Worm (Caenorhabditis elegans): ENCODE data around the gene T28H10.2.

T28H10.2 gene

ce11 chrV:12538984-12539852, 26.5 kb upstream of the T28H10.2 start:
- TF ChIP-seq ceh-34 (tag; optimal IDR thresholded peaks at IDR 0.05) (no peak), zip-5 (tag; optimal IDR thresholded peaks at IDR 0.05) (no peak), ref-2 (tag; optimal IDR thresholded peaks at IDR 0.05) (peak; percentile 36)

ce11 chrV:12537505-12537904, 24.8 kb upstream of the T28H10.2 start:
- TF ChIP-seq eyg-1 (tag; optimal IDR thresholded peaks at IDR 0.05): no peak
- TF ChIP-seq tbx-7 (tag; optimal IDR thresholded peaks at IDR 0.05): no peak

- TF ChIP-seq nhr-11 (tag; optimal IDR thresholded peaks at IDR 0.05) (no peak), K09A11.1 (tag; optimal IDR thresholded peaks at IDR 0.05; ENCODE audit: insufficient read depth) (no peak), che-1 (tag; optimal IDR thresholded peaks at IDR 0.05) (no peak), npax-4 (tag; optimal IDR thresholded peaks at IDR 0.05) (no peak), unc-86 (tag; optimal IDR thresholded peaks at IDR 0.05) (no peak), pat-9 (tag; optimal IDR thresholded peaks at IDR 0.05) (no peak), ahr-1 (tag; optimal IDR thresholded peaks at IDR 0.05) (no peak)
These were observed 23.8 kb upstream of the T28H10.2 start for ce11 chrV:12536409-12537038.

ce11 chrV:12534941-12535340, 22.2 kb upstream of the T28H10.2 start:
- TF ChIP-seq ceh-18 (tag; optimal IDR thresholded peaks at IDR 0.05) (no peak), K02D7.2 (tag; optimal IDR thresholded peaks at IDR 0.05) (no peak), ceh-30 (tag; optimal IDR thresholded peaks at IDR 0.05) (no peak), lim-6 (tag; optimal IDR thresholded peaks at IDR 0.05) (no peak), fkh-6 (tag; optimal IDR thresholded peaks at IDR 0.05) (no peak)

ce11 chrV:12533635-12534150, 20.9 kb upstream of the T28H10.2 start:
- TF ChIP-seq pros-1 (tag; optimal IDR thresholded peaks at IDR 0.05): no peak
- no peak for TF ChIP-seq ahr-1 (tag; optimal IDR thresholded peaks at IDR 0.05)
- no peak for TF ChIP-seq gmeb-2 (tag; optimal IDR thresholded peaks at IDR 0.05)

- TF ChIP-seq elt-2 (tag; optimal IDR thresholded peaks at IDR 0.05): peak; percentile 28
- TF ChIP-seq ceh-6 (GFP tag; optimal IDR thresholded peaks at IDR 0.05): no peak
These were observed 19.6 kb upstream of the T28H10.2 start for ce11 chrV:12532369-12532768.

- TF ChIP-seq hlh-8 (tag; optimal IDR thresholded peaks at IDR 0.05): no peak
- TF ChIP-seq T23F11.4 (GFP tag; optimal IDR thresholded peaks at IDR 0.05): no peak
These were observed 18.3 kb upstream of the T28H10.2 start for ce11 chrV:12531084-12531483.

- TF ChIP-seq Y22D7AL.16 (tag; optimal IDR thresholded peaks at IDR 0.05) (no peak), ceh-34 (tag; optimal IDR thresholded peaks at IDR 0.05) (no peak), elt-4 (tag; optimal IDR thresholded peaks at IDR 0.05) (no peak)
These were observed 17.4 kb upstream of the T28H10.2 start for ce11 chrV:12530129-12530528.
